Fruit fly (Drosophila melanogaster): ENCODE data around the gene CG7377.

dm6 chr3L:11588594-11588993 is 901 bp upstream of the CG7377 start:
- TF ChIP-seq kay (GFP tag; ENCODE audit: borderline replicate concordance), result no peak
- no peak for TF ChIP-seq CG1620 (GFP tag; optimal IDR thresholded peaks at IDR 0.05)
- TF ChIP-seq bab1 (GFP tag; optimal IDR thresholded peaks at IDR 0.05), result no peak
- TF ChIP-seq cic (GFP tag; optimal IDR thresholded peaks at IDR 0.05), result no peak
- TF ChIP-seq CG33017 (tag; optimal IDR thresholded peaks at IDR 0.05), result no peak
- TF ChIP-seq Mnt (GFP tag; optimal IDR thresholded peaks at IDR 0.05), result no peak
- TF ChIP-seq CG11617 (GFP tag; optimal IDR thresholded peaks at IDR 0.05), result no peak
- no peak for TF ChIP-seq CG5204 (GFP tag; optimal IDR thresholded peaks at IDR 0.05)
- TF ChIP-seq cnc (optimal IDR thresholded peaks at IDR 0.05), result no peak
- TF ChIP-seq CG12768 (GFP tag; optimal IDR thresholded peaks at IDR 0.05), result no peak
- no peak for TF ChIP-seq Clk (GFP tag; optimal IDR thresholded peaks at IDR 0.05)
- no peak for TF ChIP-seq CG14711 (tag; optimal IDR thresholded peaks at IDR 0.05)
- TF ChIP-seq CG7101 (tag; optimal IDR thresholded peaks at IDR 0.05), result no peak
- no peak for TF ChIP-seq toe (GFP tag; optimal IDR thresholded peaks at IDR 0.05)

Measured in whole organism, adult.